Worm (Caenorhabditis elegans) whole organism, L3 larva: ENCODE measurements around the gene ooc-5.
A peak's percentile ranks its signal among the peaks of the same experiment; 100 is the strongest.

Source experiments
- ama-1 ChIP-seq: fragments of 150-350 bp; optimal IDR thresholded peaks from 2 replicates; lab custom pipeline; 2018
- ceh-28 ChIP-seq: fragments of 150-350 bp; optimal IDR thresholded peaks from 2 replicates; lab custom pipeline; 2014; ENCODE audit warnings: missing biosample characterization, missing genetic modification reagents, missing genetic modification characterization
- ceh-82 ChIP-seq: fragments of 150-350 bp; optimal IDR thresholded peaks from 2 replicates; lab custom pipeline; 2014; ENCODE audit warnings: missing biosample characterization, missing genetic modification characterization
- daf-12 ChIP-seq: fragments of 150-350 bp; optimal IDR thresholded peaks from 2 replicates; lab custom pipeline; 2014; ENCODE audit warnings: missing biosample characterization, missing genetic modification reagents, missing genetic modification characterization
- egl-27 ChIP-seq: sonication (generic microtip); optimal IDR thresholded peaks from 4 replicates; lab custom pipeline; 2017; ENCODE audit warnings: missing biosample characterization, missing genetic modification reagents, missing genetic modification characterization
- egl-5 ChIP-seq: fragments of 150-350 bp; optimal IDR thresholded peaks from 2 replicates; lab custom pipeline; 2017; ENCODE audit warnings: missing biosample characterization, missing genetic modification reagents, missing genetic modification characterization, inconsistent platforms
- elt-1 ChIP-seq: fragments of 150-350 bp; optimal IDR thresholded peaks from 2 replicates; lab custom pipeline; 2014; ENCODE audit warnings: missing biosample characterization, missing genetic modification characterization
- elt-3 ChIP-seq, 3 experiments: fragments of 150-350 bp in 1 of 3; sonication (generic microtip) in 2 of 3; optimal IDR thresholded peaks; 2 replicates in 2 of 3; 4 replicates in 1 of 3; lab custom pipeline; 2014 to 2017; ENCODE audit warnings: missing biosample characterization in 3 of 3, missing genetic modification characterization in 3 of 3
- fkh-10 ChIP-seq: sonication (generic microtip); optimal IDR thresholded peaks from 2 replicates; lab custom pipeline; 2017; ENCODE audit warnings: missing biosample characterization, missing genetic modification reagents, missing genetic modification characterization
- fkh-2 ChIP-seq: fragments of 150-350 bp; optimal IDR thresholded peaks from 2 replicates; lab custom pipeline; 2014; ENCODE audit warnings: missing biosample characterization, missing genetic modification reagents, missing genetic modification characterization
- fos-1 ChIP-seq: fragments of 150-350 bp; optimal IDR thresholded peaks from 2 replicates; lab custom pipeline; 2014; ENCODE audit warnings: missing biosample characterization, missing genetic modification characterization
- lin-15B ChIP-seq: fragments of 150-350 bp; optimal IDR thresholded peaks from 2 replicates; lab custom pipeline; 2014; ENCODE audit warnings: missing biosample characterization, missing genetic modification characterization
- lin-39 ChIP-seq: fragments of 150-350 bp; optimal IDR thresholded peaks from 2 replicates; lab custom pipeline; 2018; ENCODE audit warnings: missing biosample characterization, missing genetic modification reagents, missing genetic modification characterization
- lsy-12 ChIP-seq: sonication (generic microtip); optimal IDR thresholded peaks from 2 replicates; lab custom pipeline; 2016; ENCODE audit warnings: mild to moderate bottlenecking, missing genetic modification characterization, missing compliant biosample characterization
- mdl-1 ChIP-seq: fragments of 150-350 bp; optimal IDR thresholded peaks from 2 replicates; lab custom pipeline; 2014; ENCODE audit warnings: missing biosample characterization, missing genetic modification characterization
- mml-1 ChIP-seq: fragments of 150-350 bp; sonication (generic microtip); optimal IDR thresholded peaks from 3 replicates; lab custom pipeline; 2014; ENCODE audit warnings: missing biosample characterization, missing genetic modification characterization
- nfya-1 ChIP-seq: sonication (generic microtip); optimal IDR thresholded peaks from 2 replicates; lab custom pipeline; 2017; ENCODE audit warnings: missing genetic modification characterization, mild to moderate bottlenecking, missing compliant biosample characterization, antibody characterized with exemption, moderate library complexity; ENCODE audit not compliant: insufficient read depth
- nhr-11 ChIP-seq: fragments of 150-350 bp; optimal IDR thresholded peaks from 2 replicates; lab custom pipeline; 2014; ENCODE audit warnings: missing biosample characterization, missing genetic modification characterization
- nhr-12 ChIP-seq: fragments of 150-350 bp; optimal IDR thresholded peaks from 2 replicates; lab custom pipeline; 2014; ENCODE audit warnings: missing biosample characterization, missing genetic modification characterization
- nhr-23 ChIP-seq: fragments of 150-350 bp; optimal IDR thresholded peaks from 2 replicates; lab custom pipeline; 2014; ENCODE audit warnings: missing biosample characterization, missing genetic modification reagents, missing genetic modification characterization
- nhr-237 ChIP-seq: fragments of 150-350 bp; optimal IDR thresholded peaks from 2 replicates; lab custom pipeline; 2014; ENCODE audit warnings: missing biosample characterization, missing genetic modification characterization
- nhr-25 ChIP-seq: sonication (generic microtip); optimal IDR thresholded peaks from 2 replicates; lab custom pipeline; 2017; ENCODE audit warnings: missing biosample characterization, missing genetic modification characterization
- nhr-28 ChIP-seq: fragments of 150-350 bp; optimal IDR thresholded peaks from 2 replicates; lab custom pipeline; 2014; ENCODE audit warnings: missing biosample characterization, missing genetic modification characterization
- nhr-43 ChIP-seq: sonication (generic microtip); optimal IDR thresholded peaks from 2 replicates; lab custom pipeline; 2016; ENCODE audit warnings: mild to moderate bottlenecking, missing genetic modification characterization, missing compliant biosample characterization; ENCODE audit not compliant: poor library complexity, severe bottlenecking
- nhr-67 ChIP-seq: fragments of 150-350 bp; optimal IDR thresholded peaks from 2 replicates; lab custom pipeline; 2014; ENCODE audit warnings: missing biosample characterization, missing genetic modification characterization
- nhr-76 ChIP-seq: fragments of 150-350 bp; sonication (generic microtip); optimal IDR thresholded peaks from 5 replicates; lab custom pipeline; 2014; ENCODE audit warnings: missing biosample characterization, missing genetic modification characterization
- pha-4 ChIP-seq: fragments of 150-350 bp; optimal IDR thresholded peaks from 2 replicates; lab custom pipeline; 2014; ENCODE audit warnings: missing biosample characterization, missing genetic modification reagents, missing genetic modification characterization
- pqm-1 ChIP-seq: fragments of 150-350 bp; optimal IDR thresholded peaks from 2 replicates; lab custom pipeline; 2017; ENCODE audit warnings: missing biosample characterization, missing genetic modification characterization, inconsistent platforms
- sea-2 ChIP-seq: fragments of 150-350 bp; sonication (generic microtip); optimal IDR thresholded peaks from 4 replicates; lab custom pipeline; 2014; ENCODE audit warnings: missing biosample characterization, missing genetic modification reagents, missing genetic modification characterization
- skn-1 ChIP-seq: fragments of 150-350 bp; optimal IDR thresholded peaks from 2 replicates; lab custom pipeline; 2014; ENCODE audit warnings: missing biosample characterization, missing genetic modification characterization
- snpc-4 ChIP-seq: fragments of 150-350 bp; optimal IDR thresholded peaks from 2 replicates; lab custom pipeline; 2014; ENCODE audit warnings: missing biosample characterization, missing genetic modification characterization
- unc-39 ChIP-seq: sonication (generic microtip); optimal IDR thresholded peaks from 4 replicates; lab custom pipeline; 2017; ENCODE audit warnings: missing biosample characterization, missing genetic modification characterization
- ztf-11 ChIP-seq: fragments of 150-350 bp; optimal IDR thresholded peaks from 2 replicates; lab custom pipeline; 2014; ENCODE audit warnings: missing biosample characterization, missing genetic modification characterization
- ztf-4 ChIP-seq: fragments of 150-350 bp; optimal IDR thresholded peaks from 2 replicates; lab custom pipeline; 2014; ENCODE audit warnings: missing biosample characterization, missing genetic modification characterization

The ooc-5 gene

ce11 chrII:8992780-8993179 is at the start of gene ooc-5:
TSS of gene ooc-5 (plus strand) at chrII:8993160.
- TF ChIP-seq ama-1 (lab: Kevin White, UChicago) (no peak), egl-5 (tag; lab: Kevin White, UChicago) (peak; percentile 44), pha-4 (tag; lab: Kevin White, UChicago) (peak; percentile 44), nfya-1 (tag; lab: Kevin White, UChicago) (peak; percentile 42)

ce11 chrII:8945167-8945566 is 47.8 kb upstream of the ooc-5 start:
- TF ChIP-seq nhr-67 (tag; lab: Kevin White, UChicago) (no peak), unc-39 (tag; lab: Kevin White, UChicago) (no peak), fkh-10 (GFP tag; lab: Kevin White, UChicago) (peak; percentile 68)

ce11 chrII:8947391-8947790 is 45.6 kb upstream of the ooc-5 start, which contains the start of gene cutl-15:
TSS of gene cutl-15 (minus strand) at chrII:8947688.
- TF ChIP-seq lin-39 (tag; lab: Kevin White, UChicago) (no peak), pha-4 (tag; lab: Kevin White, UChicago) (no peak), egl-5 (tag; lab: Kevin White, UChicago) (no peak), ztf-4 (tag; lab: Kevin White, UChicago) (no peak), daf-12 (tag; lab: Kevin White, UChicago) (no peak), ceh-28 (no peak), snpc-4 (no peak), mml-1 (tag; lab: Kevin White, UChicago) (no peak), egl-27 (no peak), nhr-12 (tag; lab: Kevin White, UChicago) (no peak), elt-1 (tag; lab: Kevin White, UChicago) (no peak), nhr-43 (no peak), mdl-1 (tag; lab: Kevin White, UChicago) (no peak), nhr-76 (tag; lab: Kevin White, UChicago) (no peak), nhr-237 (no peak)
- TF ChIP-seq, all 47 proteins: peak for 0

- TF ChIP-seq pha-4 (tag; lab: Kevin White, UChicago) (no peak), nfya-1 (tag; lab: Kevin White, UChicago) (no peak), nhr-11 (tag; lab: Kevin White, UChicago) (no peak), snpc-4 (no peak), daf-12 (tag; lab: Kevin White, UChicago) (no peak)
These were observed 44.3 kb upstream of the ooc-5 start for ce11 chrII:8948640-8949039.

- TF ChIP-seq ceh-28 (no peak), nhr-28 (tag; lab: Kevin White, UChicago) (no peak), ama-1 (lab: Kevin White, UChicago) (no peak), nhr-23 (tag; lab: Kevin White, UChicago) (no peak), ceh-82 (tag; lab: Kevin White, UChicago) (no peak), egl-5 (tag; lab: Kevin White, UChicago) (no peak), snpc-4 (no peak), lsy-12 (no peak), lin-15B (no peak), mml-1 (tag; lab: Kevin White, UChicago) (no peak)
These were observed 41.7 kb upstream of the ooc-5 start for ce11 chrII:8951270-8951669.

ce11 chrII:8953703-8954102 is 39.3 kb upstream of the ooc-5 start:
- TF ChIP-seq elt-1 (tag; lab: Kevin White, UChicago) = peak; percentile 64
- TF ChIP-seq elt-3 (tag; optimal IDR thresholded peaks at IDR 0.05; lab: Kevin White, UChicago) = no peak
- TF ChIP-seq nhr-25 (tag; lab: Kevin White, UChicago) = peak; percentile 8

ce11 chrII:8956896-8957295 is 36.1 kb upstream of the ooc-5 start:
- TF ChIP-seq ztf-11 (tag; lab: Kevin White, UChicago) (no peak), fos-1 (tag; lab: Kevin White, UChicago) (no peak), pqm-1 (no peak), nhr-237 (no peak), mml-1 (tag; lab: Kevin White, UChicago) (no peak), sea-2 (GFP tag; lab: Kevin White, UChicago) (no peak), elt-3 (tag; optimal IDR thresholded peaks at IDR 0.05; lab: Kevin White, UChicago) (no peak), nhr-23 (tag; lab: Kevin White, UChicago) (no peak), nfya-1 (tag; lab: Kevin White, UChicago) (no peak), fkh-2 (no peak), egl-27 (no peak), skn-1 (no peak)
